Worm (Caenorhabditis elegans): ENCODE data around the gene C39B5.6.

DNA sequence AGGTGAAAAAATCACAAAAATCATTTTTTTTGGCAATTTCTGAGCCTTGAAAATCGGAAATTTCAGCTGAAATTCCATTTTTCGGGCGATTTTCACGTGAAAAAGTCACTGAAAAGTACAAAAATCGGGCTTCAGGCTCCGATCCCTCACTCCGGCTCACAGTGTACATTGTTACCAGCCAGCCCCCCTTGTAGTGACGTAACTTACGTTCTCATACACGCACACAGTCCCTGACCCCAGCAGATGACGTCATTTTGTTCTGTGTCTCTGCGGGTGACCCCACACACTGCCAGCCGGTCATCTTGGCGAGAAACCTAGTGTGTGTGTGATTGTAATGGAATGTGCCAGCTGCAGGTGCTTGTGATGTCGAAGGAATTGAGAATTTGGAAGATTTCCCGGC is 38.7 kb upstream of the C39B5.6 start:
- no peak for TF ChIP-seq nhr-77 (tag; optimal IDR thresholded peaks at IDR 0.05)
- no peak for TF ChIP-seq sma-3 (GFP tag; optimal IDR thresholded peaks at IDR 0.05)
